Fruit fly (Drosophila melanogaster) whole organism, embryonic: ENCODE measurements around the gene Pep.
A peak's percentile ranks its signal among the peaks of the same experiment; 100 is the strongest.

Experiments used
- Awh ChIP-seq: fragments of 200-800 bp; sonication (Bioruptor generic); IDR thresholded peaks from 2 replicates; pipeline ENCODE4, ENCODE4 v1.3.6; 2022; ENCODE audit warnings: missing biosample characterization, missing genetic modification characterization
- Blimp-1 ChIP-seq: fragments of 200-800 bp; sonication (Bioruptor generic); optimal IDR thresholded peaks from 3 replicates; lab custom pipeline; 2018; ENCODE audit warnings: missing biosample characterization, missing genetic modification characterization, mild to moderate bottlenecking, moderate library complexity, missing genetic modification reagents
- CG10147 ChIP-seq: fragments of 200-800 bp; sonication (Bioruptor generic); optimal IDR thresholded peaks from 2 replicates; lab custom pipeline; 2019; ENCODE audit warnings: missing biosample characterization, mild to moderate bottlenecking, missing genetic modification characterization, moderate library complexity
- CG10267 ChIP-seq: fragments of 200-800 bp; sonication (Bioruptor generic); optimal IDR thresholded peaks from 2 replicates; lab custom pipeline; 2018; ENCODE audit warnings: missing biosample characterization, mild to moderate bottlenecking, missing genetic modification characterization, moderate library complexity
- CG10543 ChIP-seq: fragments of 200-800 bp; sonication (Bioruptor generic); optimal IDR thresholded peaks from 3 replicates; lab custom pipeline; 2017; ENCODE audit warnings: missing biosample characterization, mild to moderate bottlenecking, missing genetic modification characterization, moderate library complexity
- CG10979 ChIP-seq: fragments of 200-800 bp; sonication (Bioruptor generic); optimal IDR thresholded peaks from 2 replicates; lab custom pipeline; 2018; ENCODE audit warnings: missing biosample characterization, mild to moderate bottlenecking, missing genetic modification characterization, moderate library complexity
- CG11456 ChIP-seq: fragments of 200-800 bp; sonication (Bioruptor generic); IDR thresholded peaks from 3 replicates; pipeline ENCODE4 v1.3.6; 2022; ENCODE audit warnings: missing biosample characterization, missing genetic modification characterization
- CG12659 ChIP-seq: fragments of 200-800 bp; sonication (Bioruptor generic); optimal IDR thresholded peaks from 3 replicates; lab custom pipeline; 2017; ENCODE audit warnings: mild to moderate bottlenecking, missing biosample characterization, missing genetic modification reagents, missing genetic modification characterization
- CG13894 ChIP-seq: fragments of 200-800 bp; sonication (Bioruptor generic); optimal IDR thresholded peaks from 3 replicates; lab custom pipeline; 2018; ENCODE audit warnings: missing biosample characterization, mild to moderate bottlenecking, missing genetic modification characterization, moderate library complexity
- CG15269 ChIP-seq: fragments of 200-800 bp; sonication (Bioruptor generic); optimal IDR thresholded peaks from 2 replicates; lab custom pipeline; 2018; ENCODE audit warnings: missing biosample characterization, mild to moderate bottlenecking, missing genetic modification characterization, moderate library complexity
- CG15696 ChIP-seq: fragments of 200-800 bp; sonication (Bioruptor generic); optimal IDR thresholded peaks from 2 replicates; lab custom pipeline; 2019; ENCODE audit warnings: missing biosample characterization, mild to moderate bottlenecking, missing genetic modification characterization, moderate library complexity
- CG1792 ChIP-seq: fragments of 200-800 bp; sonication (Bioruptor generic); optimal IDR thresholded peaks from 2 replicates; lab custom pipeline; 2016; ENCODE audit warnings: missing biosample characterization, missing genetic modification characterization
- CG2120 ChIP-seq: fragments of 200-800 bp; sonication (Bioruptor generic); optimal IDR thresholded peaks from 3 replicates; lab custom pipeline; 2016; ENCODE audit warnings: missing biosample characterization, missing genetic modification characterization
- CG2202 ChIP-seq: fragments of 200-800 bp; sonication (Bioruptor generic); optimal IDR thresholded peaks from 2 replicates; lab custom pipeline; 2018; ENCODE audit warnings: missing biosample characterization, mild to moderate bottlenecking, missing genetic modification characterization
- CG3065 ChIP-seq: fragments of 200-800 bp; sonication (Bioruptor generic); optimal IDR thresholded peaks from 2 replicates; lab custom pipeline; 2016; ENCODE audit warnings: missing biosample characterization, missing genetic modification characterization
- CG31224 ChIP-seq: fragments of 200-800 bp; sonication (Bioruptor generic); IDR thresholded peaks from 2 replicates; pipeline ENCODE4 v1.3.6; 2022; ENCODE audit warnings: missing biosample characterization, missing genetic modification characterization
- CG3726 ChIP-seq: fragments of 200-800 bp; sonication (Bioruptor generic); IDR thresholded peaks from 3 replicates; pipeline ENCODE4, ENCODE4 v1.3.6; 2022; ENCODE audit warnings: missing biosample characterization, missing genetic modification characterization
- CG4820 ChIP-seq: fragments of 200-800 bp; sonication (Bioruptor generic); optimal IDR thresholded peaks from 3 replicates; lab custom pipeline; 2016; ENCODE audit warnings: missing biosample characterization, missing genetic modification characterization
- CG7839 ChIP-seq: fragments of 200-800 bp; sonication (Bioruptor generic); optimal IDR thresholded peaks from 3 replicates; lab custom pipeline; 2018; ENCODE audit warnings: missing biosample characterization, mild to moderate bottlenecking, missing genetic modification characterization, moderate library complexity
- CG7987 ChIP-seq: fragments of 200-800 bp; sonication (Bioruptor generic); optimal IDR thresholded peaks from 2 replicates; lab custom pipeline; 2018; ENCODE audit warnings: missing biosample characterization, mild to moderate bottlenecking, missing genetic modification characterization, moderate library complexity
- CG9609 ChIP-seq: fragments of 200-800 bp; sonication (Bioruptor generic); optimal IDR thresholded peaks from 3 replicates; lab custom pipeline; 2016; ENCODE audit warnings: missing biosample characterization, missing genetic modification characterization
- Dref ChIP-seq: fragments of 200-800 bp; sonication (Bioruptor generic); IDR thresholded peaks from 2 replicates; pipeline ENCODE4 v1.3.6; 2022; ENCODE audit warnings: missing biosample characterization, missing genetic modification characterization
- Ets65A ChIP-seq: fragments of 200-800 bp; sonication (Bioruptor generic); peaks from one replicate; lab custom pipeline; 2016; ENCODE audit warnings: missing biosample characterization, missing genetic modification characterization
- Hmr ChIP-seq: fragments of 200-800 bp; sonication (Bioruptor generic); optimal IDR thresholded peaks from 3 replicates; lab custom pipeline; 2017; ENCODE audit warnings: mild to moderate bottlenecking, missing biosample characterization, missing genetic modification reagents, missing genetic modification characterization
- Kr ChIP-seq: fragments of 200-800 bp; sonication (Bioruptor generic); optimal IDR thresholded peaks from 2 replicates; lab custom pipeline; 2017; ENCODE audit warnings: missing biosample characterization, mild to moderate bottlenecking, missing genetic modification characterization
- Meics ChIP-seq: fragments of 200-800 bp; sonication (Bioruptor generic); optimal IDR thresholded peaks from 2 replicates; lab custom pipeline; 2017; ENCODE audit warnings: missing biosample characterization, mild to moderate bottlenecking, missing genetic modification characterization
- Spps ChIP-seq: fragments of 200-800 bp; sonication (Bioruptor generic); optimal IDR thresholded peaks from 2 replicates; lab custom pipeline; 2018; ENCODE audit warnings: missing biosample characterization, mild to moderate bottlenecking, missing genetic modification characterization
- ara ChIP-seq: fragments of 200-800 bp; sonication (Bioruptor generic); IDR thresholded peaks from 2 replicates; pipeline ENCODE4 v1.3.6; 2022; ENCODE audit warnings: missing biosample characterization, missing genetic modification characterization
- bsh ChIP-seq, 2 experiments: fragments of 200-800 bp; sonication (Bioruptor generic); optimal IDR thresholded peaks; 2 replicates each; lab custom pipeline; 2017 to 2018; ENCODE audit warnings: mild to moderate bottlenecking in 2 of 2, missing biosample characterization in 2 of 2, missing genetic modification characterization in 2 of 2, moderate library complexity in 1 of 2
- crc ChIP-seq: fragments of 200-800 bp; sonication (Bioruptor generic); optimal IDR thresholded peaks from 2 replicates; lab custom pipeline; 2016; ENCODE audit warnings: missing biosample characterization, missing genetic modification characterization
- emc ChIP-seq: fragments of 200-800 bp; sonication (Bioruptor generic); optimal IDR thresholded peaks from 2 replicates; lab custom pipeline; 2016; ENCODE audit warnings: missing biosample characterization, missing genetic modification characterization
- fd3F ChIP-seq: fragments of 200-800 bp; sonication (Bioruptor generic); optimal IDR thresholded peaks from 2 replicates; lab custom pipeline; 2018; ENCODE audit warnings: missing biosample characterization, mild to moderate bottlenecking, missing genetic modification characterization, moderate library complexity
- gcm ChIP-seq: fragments of 200-800 bp; sonication (Bioruptor generic); optimal IDR thresholded peaks from 2 replicates; lab custom pipeline; 2019; ENCODE audit warnings: missing biosample characterization, mild to moderate bottlenecking, missing genetic modification characterization, moderate library complexity
- grau ChIP-seq: fragments of 200-800 bp; optimal IDR thresholded peaks from 3 replicates; lab custom pipeline; 2019; ENCODE audit warnings: missing biosample characterization, mild to moderate bottlenecking, missing genetic modification characterization, moderate library complexity
- gsb-n ChIP-seq: fragments of 200-800 bp; sonication (Bioruptor generic); optimal IDR thresholded peaks from 3 replicates; lab custom pipeline; 2018; ENCODE audit warnings: missing biosample characterization, mild to moderate bottlenecking, missing genetic modification characterization
- hb ChIP-seq: fragments of 200-800 bp; sonication (Bioruptor generic); IDR thresholded peaks from 3 replicates; pipeline ENCODE4 v1.3.6; 2022; ENCODE audit warnings: missing biosample characterization, missing genetic modification characterization; ENCODE audit not compliant: partially characterized antibody
- her ChIP-seq: fragments of 200-800 bp; sonication (Bioruptor generic); optimal IDR thresholded peaks from 2 replicates; lab custom pipeline; 2016; ENCODE audit warnings: missing biosample characterization, missing genetic modification characterization
- hth ChIP-seq: fragments of >200 bp; optimal IDR thresholded peaks from 2 replicates; lab custom pipeline; 2017; ENCODE audit warnings: inconsistent platforms
- inv ChIP-seq: fragments of 200-800 bp; sonication (Bioruptor generic); IDR thresholded peaks from 2 replicates; pipeline ENCODE4 v1.3.6; 2022; ENCODE audit warnings: missing biosample characterization, missing genetic modification characterization; ENCODE audit not compliant: partially characterized antibody
- kni ChIP-seq: fragments of 200-800 bp; sonication (Bioruptor generic); optimal IDR thresholded peaks from 3 replicates; lab custom pipeline; 2017; ENCODE audit warnings: mild to moderate bottlenecking, missing biosample characterization, missing genetic modification reagents, missing genetic modification characterization
- pho ChIP-seq: fragments of 200-800 bp; sonication (Bioruptor generic); optimal IDR thresholded peaks from 2 replicates; lab custom pipeline; 2016; ENCODE audit warnings: missing biosample characterization, missing genetic modification characterization
- pita ChIP-seq: fragments of 200-800 bp; sonication (Bioruptor generic); optimal IDR thresholded peaks from 2 replicates; lab custom pipeline; 2017; ENCODE audit warnings: missing biosample characterization, mild to moderate bottlenecking, missing genetic modification characterization
- ro ChIP-seq: fragments of 200-800 bp; sonication (Bioruptor generic); IDR thresholded peaks from 2 replicates; pipeline ENCODE4 v1.3.6; 2022; ENCODE audit warnings: missing biosample characterization, missing genetic modification characterization
- row ChIP-seq: fragments of 200-800 bp; sonication (Bioruptor generic); IDR thresholded peaks from 3 replicates; pipeline ENCODE4 v1.3.6; 2022; ENCODE audit warnings: missing biosample characterization, missing genetic modification characterization
- run ChIP-seq: fragments of 200-800 bp; sonication (Bioruptor generic); optimal IDR thresholded peaks from 3 replicates; lab custom pipeline; 2018; ENCODE audit warnings: missing biosample characterization, mild to moderate bottlenecking, missing genetic modification characterization
- salm ChIP-seq: fragments of 200-800 bp; sonication (Bioruptor generic); optimal IDR thresholded peaks from 2 replicates; lab custom pipeline; 2018; ENCODE audit warnings: missing biosample characterization, mild to moderate bottlenecking, missing genetic modification characterization
- seq ChIP-seq: fragments of 200-800 bp; sonication (Bioruptor generic); IDR thresholded peaks from 2 replicates; pipeline ENCODE4 v1.3.6; 2022; ENCODE audit warnings: missing biosample characterization, missing genetic modification characterization
- stc ChIP-seq: fragments of 200-800 bp; sonication (Bioruptor generic); IDR thresholded peaks from 2 replicates; pipeline ENCODE4 v1.3.6; 2022; ENCODE audit warnings: missing biosample characterization, missing genetic modification characterization
- tap ChIP-seq: fragments of 200-800 bp; optimal IDR thresholded peaks from 3 replicates; lab custom pipeline; 2019; ENCODE audit warnings: missing biosample characterization, mild to moderate bottlenecking, missing genetic modification characterization, moderate library complexity

Gene Pep

dm6 chr3L:17671768-17672167, 26.9 kb upstream of the Pep start (continued):
- TF ChIP-seq pita = no peak
- TF ChIP-seq fd3F = no peak
- TF ChIP-seq emc (GFP tag; lab: Kevin White, UChicago) = no peak
- TF ChIP-seq CG13894 = peak; percentile 7
- no peak for TF ChIP-seq CG4820 (GFP tag; lab: Kevin White, UChicago)
- TF ChIP-seq bsh (GFP tag; optimal IDR thresholded peaks at IDR 0.05; lab: Kevin White, UChicago) = no peak
- TF ChIP-seq CG10979 (tag; lab: Kevin White, UChicago) = no peak
- TF ChIP-seq CG9609 = no peak
- peak; percentile 6 for TF ChIP-seq CG10543 (GFP tag; lab: Kevin White, UChicago)
- no peak for TF ChIP-seq inv (GFP tag; lab: Robert Waterston, UW)
- TF ChIP-seq Hmr = peak; percentile 46
- no peak for TF ChIP-seq grau
- no peak for TF ChIP-seq Kr (GFP tag; lab: Kevin White, UChicago)
- TF ChIP-seq CG2120 (GFP tag; lab: Kevin White, UChicago) = peak; percentile 10
- no peak for TF ChIP-seq gcm (GFP tag; lab: Kevin White, UChicago)
- no peak for TF ChIP-seq CG3065
- no peak for TF ChIP-seq pho
- no peak for TF ChIP-seq ro (GFP tag; lab: Robert Waterston, UW)
- TF ChIP-seq CG3726 (GFP tag; lab: Robert Waterston, UW) = no peak
- no peak for TF ChIP-seq CG15269 (tag; lab: Kevin White, UChicago)
- no peak for TF ChIP-seq seq
- peak; percentile 13 for TF ChIP-seq Meics (GFP tag; lab: Kevin White, UChicago)
- TF ChIP-seq ara (GFP tag; lab: Robert Waterston, UW) = no peak
- TF ChIP-seq salm (tag; lab: Kevin White, UChicago) = no peak

dm6 chr3L:17671322-17671721, 26.5 kb upstream of the Pep start, which contains the start of gene CG34251:
CG34251 (plus strand) TSS chr3L:17671622.
- no peak for TF ChIP-seq her (GFP tag; lab: Kevin White, UChicago)
- no peak for TF ChIP-seq CG10147 (GFP tag; lab: Kevin White, UChicago)
- no peak for TF ChIP-seq gsb-n (tag; lab: Kevin White, UChicago)
- TF ChIP-seq CG7987 (GFP tag; lab: Kevin White, UChicago) = no peak
- TF ChIP-seq Ets65A (GFP tag; lab: Kevin White, UChicago) = peak; percentile 80
- no peak for TF ChIP-seq hb (GFP tag; lab: Robert Waterston, UW)
- TF ChIP-seq row (GFP tag; lab: Robert Waterston, UW) = no peak
- no peak for TF ChIP-seq CG10267

dm6 chr3L:17668945-17669779, 24.3 kb upstream of the Pep start, which contains the start of gene Crtc:
Crtc (minus strand) TSS chr3L:17669234.
- TF ChIP-seq crc (no peak), kni (GFP tag; lab: Kevin White, UChicago) (no peak), Spps (tag; lab: Kevin White, UChicago) (no peak), Awh (GFP tag; lab: Robert Waterston, UW) (no peak), CG11456 (no peak), Dref (GFP tag; lab: Robert Waterston, UW) (peak; percentile 91), CG7839 (tag; lab: Kevin White, UChicago) (no peak), CG12659 (peak; percentile 25), CG1792 (GFP tag; lab: Kevin White, UChicago) (no peak), stc (GFP tag; lab: Robert Waterston, UW) (0 out of 2 replicates have a peak, but pooled peaks have one; percentile 13), CG31224 (GFP tag; lab: Robert Waterston, UW) (no peak), Blimp-1 (GFP tag; lab: Kevin White, UChicago) (no peak), run (tag; lab: Kevin White, UChicago) (no peak), CG15696 (no peak), tap (tag; lab: Kevin White, UChicago) (no peak), hth (no peak), CG2202 (tag; lab: Kevin White, UChicago) (no peak)
